Fruit fly (Drosophila melanogaster) whole organism, embryonic: Measurements from ENCODE around the gene CG15517.

Experiments used
- Antp ChIP-seq: fragments of 200-800 bp; sonication (Bioruptor generic); optimal IDR thresholded peaks from 3 replicates; lab custom pipeline; 2016; ENCODE audit warnings: missing biosample characterization, missing genetic modification characterization
- CG11696 ChIP-seq: fragments of 200-800 bp; sonication (Bioruptor generic); IDR thresholded peaks from 2 replicates; pipeline ENCODE4 v1.3.6; 2022; ENCODE audit warnings: missing biosample characterization, missing genetic modification characterization
- CG13123 ChIP-seq: fragments of 200-800 bp; sonication (Bioruptor generic); optimal IDR thresholded peaks from 2 replicates; lab custom pipeline; 2016; ENCODE audit warnings: missing biosample characterization, missing genetic modification characterization
- CG15269 ChIP-seq: fragments of 200-800 bp; sonication (Bioruptor generic); optimal IDR thresholded peaks from 2 replicates; lab custom pipeline; 2018; ENCODE audit warnings: missing biosample characterization, mild to moderate bottlenecking, missing genetic modification characterization, moderate library complexity
- CG16813 ChIP-seq: fragments of 200-800 bp; sonication (Bioruptor generic); IDR thresholded peaks from 3 replicates; pipeline ENCODE4 v1.3.6; 2022; ENCODE audit warnings: missing biosample characterization, missing genetic modification characterization; ENCODE audit not compliant: partially characterized antibody
- CG16815 ChIP-seq: fragments of 200-800 bp; sonication (Bioruptor generic); optimal IDR thresholded peaks from 3 replicates; lab custom pipeline; 2017; ENCODE audit warnings: missing biosample characterization, mild to moderate bottlenecking, missing genetic modification characterization
- CG17612 ChIP-seq: fragments of 200-800 bp; sonication (Bioruptor generic); IDR thresholded peaks from 2 replicates; pipeline ENCODE4 v1.3.6; 2022; ENCODE audit warnings: missing biosample characterization, missing genetic modification characterization
- CG2678 ChIP-seq: fragments of 200-800 bp; sonication (Bioruptor generic); optimal IDR thresholded peaks from 3 replicates; lab custom pipeline; 2019; ENCODE audit warnings: missing biosample characterization, mild to moderate bottlenecking, missing genetic modification characterization, moderate library complexity
- CG32532 ChIP-seq: fragments of 200-800 bp; sonication (Bioruptor generic); IDR thresholded peaks from 2 replicates; pipeline ENCODE4 v1.3.6; 2022; ENCODE audit warnings: missing biosample characterization, missing genetic modification characterization
- CG3281 ChIP-seq: fragments of 200-800 bp; sonication (Bioruptor generic); optimal IDR thresholded peaks from 3 replicates; lab custom pipeline; 2017; ENCODE audit warnings: missing biosample characterization, mild to moderate bottlenecking, missing genetic modification characterization
- CG34376 ChIP-seq: fragments of 200-800 bp; sonication (Bioruptor generic); optimal IDR thresholded peaks from 2 replicates; lab custom pipeline; 2018; ENCODE audit warnings: missing biosample characterization, mild to moderate bottlenecking, missing genetic modification characterization
- CG3995 ChIP-seq: fragments of 200-800 bp; sonication (Bioruptor generic); optimal IDR thresholded peaks from 3 replicates; lab custom pipeline; 2016; ENCODE audit warnings: missing biosample characterization, missing genetic modification characterization
- CG6272 ChIP-seq: fragments of 200-800 bp; sonication (Bioruptor generic); IDR thresholded peaks from 2 replicates; pipeline ENCODE4 v1.3.6; 2022; ENCODE audit warnings: missing biosample characterization, missing genetic modification characterization
- CG6683 ChIP-seq: fragments of 200-800 bp; sonication (Bioruptor generic); optimal IDR thresholded peaks from 2 replicates; lab custom pipeline; 2017; ENCODE audit warnings: missing biosample characterization, mild to moderate bottlenecking, missing genetic modification characterization, missing genetic modification reagents
- CG9797 ChIP-seq: fragments of 200-800 bp; sonication (Bioruptor generic); optimal IDR thresholded peaks from 3 replicates; lab custom pipeline; 2018; ENCODE audit warnings: missing biosample characterization, mild to moderate bottlenecking, missing genetic modification characterization
- CG9817 ChIP-seq: fragments of 200-800 bp; sonication (Bioruptor generic); optimal IDR thresholded peaks from 2 replicates; lab custom pipeline; 2018; ENCODE audit warnings: missing biosample characterization, mild to moderate bottlenecking, missing genetic modification characterization, moderate library complexity
- Camta ChIP-seq: fragments of 200-800 bp; sonication (Bioruptor generic); optimal IDR thresholded peaks from 2 replicates; lab custom pipeline; 2016; ENCODE audit warnings: missing biosample characterization, missing genetic modification characterization
- Elba2 ChIP-seq: fragments of 200-800 bp; sonication (Bioruptor generic); optimal IDR thresholded peaks from 3 replicates; lab custom pipeline; 2016; ENCODE audit warnings: missing biosample characterization, missing genetic modification characterization
- Fer2 ChIP-seq: fragments of 200-800 bp; sonication (Bioruptor generic); optimal IDR thresholded peaks from 2 replicates; lab custom pipeline; 2018; ENCODE audit warnings: missing biosample characterization, mild to moderate bottlenecking, missing genetic modification characterization, moderate library complexity
- Fer3 ChIP-seq: fragments of 200-800 bp; sonication (Bioruptor generic); optimal IDR thresholded peaks from 2 replicates; lab custom pipeline; 2018; ENCODE audit warnings: missing biosample characterization, mild to moderate bottlenecking, missing genetic modification characterization, moderate library complexity
- HHEX ChIP-seq: fragments of 200-800 bp; sonication (Bioruptor generic); optimal IDR thresholded peaks from 3 replicates; lab custom pipeline; 2017; ENCODE audit warnings: missing biosample characterization, mild to moderate bottlenecking, missing genetic modification characterization, missing genetic modification reagents
- HmgZ ChIP-seq: fragments of 200-800 bp; sonication (Bioruptor generic); optimal IDR thresholded peaks from 2 replicates; lab custom pipeline; 2018; ENCODE audit warnings: missing biosample characterization, mild to moderate bottlenecking, missing genetic modification characterization
- Poxn ChIP-seq: fragments of 200-800 bp; sonication (Bioruptor generic); IDR thresholded peaks from 2 replicates; pipeline ENCODE4 v1.3.6; 2022; ENCODE audit warnings: missing biosample characterization, missing genetic modification characterization
- Ptx1 ChIP-seq: fragments of 200-800 bp; sonication (Bioruptor generic); IDR thresholded peaks from 2 replicates; pipeline ENCODE4 v1.3.6; 2022; ENCODE audit warnings: missing biosample characterization, missing genetic modification characterization
- Rx ChIP-seq: fragments of 200-800 bp; sonication (Bioruptor generic); IDR thresholded peaks from 2 replicates; pipeline ENCODE4 v1.3.6; 2022; ENCODE audit warnings: missing biosample characterization, missing genetic modification characterization
- Side ChIP-seq: fragments of 200-800 bp; sonication (Bioruptor generic); optimal IDR thresholded peaks from 2 replicates; lab custom pipeline; 2016; ENCODE audit warnings: missing biosample characterization, missing genetic modification characterization
- Stat92E ChIP-seq, 3 experiments: fragments of >200 bp in 2 of 3; fragments of 200-800 bp in 1 of 3; sonication (Bioruptor generic) in 1 of 3; optimal IDR thresholded peaks; 2 replicates each; lab custom pipeline; 2017 to 2019; ENCODE audit warnings: missing biosample characterization in 3 of 3, missing genetic modification characterization in 3 of 3, mild to moderate bottlenecking in 1 of 3, moderate library complexity in 1 of 3
- Tbp ChIP-seq: fragments of >200 bp; optimal IDR thresholded peaks from 2 replicates; lab custom pipeline; 2018; ENCODE audit warnings: missing biosample characterization, missing genetic modification characterization
- Xbp1 ChIP-seq: fragments of 200-800 bp; sonication (Bioruptor generic); optimal IDR thresholded peaks from 3 replicates; lab custom pipeline; 2016; ENCODE audit warnings: missing biosample characterization, mild to moderate bottlenecking, missing genetic modification characterization
- Xrp1 ChIP-seq: fragments of 200-800 bp; sonication (Bioruptor generic); IDR thresholded peaks from 2 replicates; pipeline ENCODE4 v1.3.6; 2022; ENCODE audit warnings: missing biosample characterization, missing genetic modification characterization
- aop ChIP-seq: fragments of 200-800 bp; sonication (Bioruptor generic); IDR thresholded peaks from 2 replicates; pipeline ENCODE4 v1.3.6; 2022; ENCODE audit warnings: missing biosample characterization, missing genetic modification characterization
- dysf ChIP-seq: fragments of 200-800 bp; sonication (Bioruptor generic); IDR thresholded peaks from 3 replicates; pipeline ENCODE4 v1.3.6; 2022; ENCODE audit warnings: missing biosample characterization, missing genetic modification characterization
- en ChIP-seq: fragments of 200-800 bp; sonication (Bioruptor generic); optimal IDR thresholded peaks from 2 replicates; lab custom pipeline; 2016; ENCODE audit warnings: missing biosample characterization, missing genetic modification characterization
- exex ChIP-seq: fragments of 200-800 bp; sonication (Bioruptor generic); optimal IDR thresholded peaks from 4 replicates; lab custom pipeline; 2018; ENCODE audit warnings: missing biosample characterization, mild to moderate bottlenecking, missing genetic modification characterization, moderate library complexity
- fru ChIP-seq: fragments of >200 bp; optimal IDR thresholded peaks from 2 replicates; lab custom pipeline; 2017
- grn ChIP-seq: fragments of 200-800 bp; sonication (Bioruptor generic); optimal IDR thresholded peaks from 3 replicates; lab custom pipeline; 2017; ENCODE audit warnings: missing biosample characterization, missing genetic modification characterization
- gsb ChIP-seq: fragments of 200-800 bp; sonication (Bioruptor generic); IDR thresholded peaks from 2 replicates; pipeline ENCODE4 v1.3.6; 2022; ENCODE audit warnings: missing biosample characterization, missing genetic modification characterization
- jigr1 ChIP-seq: fragments of 200-800 bp; sonication (Bioruptor generic); IDR thresholded peaks from 3 replicates; pipeline ENCODE4 v1.3.6; 2022; ENCODE audit warnings: missing biosample characterization, missing genetic modification characterization
- kni ChIP-seq: fragments of 200-800 bp; sonication (Bioruptor generic); optimal IDR thresholded peaks from 3 replicates; lab custom pipeline; 2017; ENCODE audit warnings: mild to moderate bottlenecking, missing biosample characterization, missing genetic modification reagents, missing genetic modification characterization
- lmd ChIP-seq: fragments of 200-800 bp; sonication (Bioruptor generic); IDR thresholded peaks from 2 replicates; pipeline ENCODE4 v1.3.6; 2022; ENCODE audit warnings: missing biosample characterization, missing genetic modification characterization
- mirr ChIP-seq: fragments of 200-800 bp; sonication (Bioruptor generic); optimal IDR thresholded peaks from 3 replicates; lab custom pipeline; 2018; ENCODE audit warnings: missing biosample characterization, mild to moderate bottlenecking, missing genetic modification characterization
- pb ChIP-seq: fragments of 200-800 bp; sonication (Bioruptor generic); optimal IDR thresholded peaks from 3 replicates; lab custom pipeline; 2016; ENCODE audit warnings: missing biosample characterization, missing genetic modification characterization
- pho ChIP-seq: fragments of 200-800 bp; sonication (Bioruptor generic); optimal IDR thresholded peaks from 2 replicates; lab custom pipeline; 2016; ENCODE audit warnings: missing biosample characterization, missing genetic modification characterization
- pita ChIP-seq: fragments of 200-800 bp; sonication (Bioruptor generic); optimal IDR thresholded peaks from 2 replicates; lab custom pipeline; 2017; ENCODE audit warnings: missing biosample characterization, mild to moderate bottlenecking, missing genetic modification characterization
- pzg ChIP-seq: fragments of 200-800 bp; sonication (Bioruptor generic); optimal IDR thresholded peaks from 3 replicates; lab custom pipeline; 2018; ENCODE audit warnings: missing biosample characterization, mild to moderate bottlenecking, missing genetic modification characterization, moderate library complexity
- repo ChIP-seq: fragments of 200-800 bp; sonication (Bioruptor generic); optimal IDR thresholded peaks from 2 replicates; lab custom pipeline; 2016; ENCODE audit warnings: missing biosample characterization, missing genetic modification characterization
- schlank ChIP-seq: fragments of 200-800 bp; sonication (Bioruptor generic); optimal IDR thresholded peaks from 2 replicates; lab custom pipeline; 2018; ENCODE audit warnings: missing biosample characterization, mild to moderate bottlenecking, missing genetic modification characterization
- sens-2 ChIP-seq: fragments of 200-800 bp; sonication (Bioruptor generic); IDR thresholded peaks from 2 replicates; pipeline ENCODE4 v1.3.6; 2022; ENCODE audit warnings: missing biosample characterization, missing genetic modification characterization
- sisA ChIP-seq: fragments of 200-800 bp; sonication (Bioruptor generic); IDR thresholded peaks from 2 replicates; pipeline ENCODE4 v1.3.6; 2022; ENCODE audit warnings: missing biosample characterization, missing genetic modification characterization
- slou ChIP-seq: fragments of 200-800 bp; sonication (Bioruptor generic); optimal IDR thresholded peaks from 3 replicates; lab custom pipeline; 2016; ENCODE audit warnings: missing biosample characterization, missing genetic modification characterization
- tgo ChIP-seq: fragments of 200-800 bp; sonication (Bioruptor generic); IDR thresholded peaks from 3 replicates; pipeline ENCODE4 v1.3.6; 2022; ENCODE audit warnings: missing biosample characterization, missing genetic modification characterization
- tup ChIP-seq: fragments of 200-800 bp; sonication (Bioruptor generic); optimal IDR thresholded peaks from 2 replicates; lab custom pipeline; 2016; ENCODE audit warnings: missing biosample characterization, mild to moderate bottlenecking, missing genetic modification characterization, moderate library complexity
- zen ChIP-seq: fragments of 200-800 bp; sonication (Bioruptor generic); optimal IDR thresholded peaks from 3 replicates; lab custom pipeline; 2018; ENCODE audit warnings: missing biosample characterization, mild to moderate bottlenecking, missing genetic modification characterization, moderate library complexity

The CG15517 gene

DNA sequence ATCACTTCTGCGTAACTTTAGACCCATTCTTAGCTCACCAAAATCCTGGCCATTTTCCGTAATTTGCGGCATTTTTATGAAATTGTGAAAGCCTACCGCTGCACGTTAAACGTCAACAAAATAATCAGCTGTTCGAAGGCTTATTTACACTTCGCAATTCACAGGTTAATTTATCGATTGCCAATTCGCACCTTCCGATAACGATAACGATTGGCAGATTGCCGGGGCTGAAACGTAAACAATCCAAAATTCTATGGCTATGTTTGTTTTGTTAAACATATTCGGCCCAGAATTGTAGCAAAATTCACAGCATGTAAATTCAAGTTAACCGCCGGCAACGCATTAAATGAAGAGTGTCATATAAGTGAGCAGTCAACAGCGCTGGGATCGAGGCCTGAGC lies 32.1 kb upstream of the CG15517 start, which contains the start of the genes eIF2Balpha and Vps13B (continued):
- TF ChIP-seq schlank (tag; lab: Kevin White, UChicago) (no peak), CG6272 (no peak), aop (no peak), HHEX (no peak), HmgZ (tag; lab: Kevin White, UChicago) (no peak), lmd (GFP tag; lab: Robert Waterston, UW) (no peak), en (no peak), Xrp1 (no peak), Antp (GFP tag; lab: Kevin White, UChicago) (no peak), repo (GFP tag; lab: Kevin White, UChicago) (no peak), tup (GFP tag; lab: Kevin White, UChicago) (no peak), slou (GFP tag; lab: Kevin White, UChicago) (no peak), CG17612 (GFP tag; lab: Robert Waterston, UW) (no peak), grn (no peak), Ptx1 (GFP tag; lab: Robert Waterston, UW) (no peak), CG11696 (GFP tag; lab: Robert Waterston, UW) (no peak), CG15269 (tag; lab: Kevin White, UChicago) (no peak), sens-2 (GFP tag; lab: Robert Waterston, UW) (no peak), CG16815 (GFP tag; lab: Kevin White, UChicago) (no peak), exex (tag; lab: Kevin White, UChicago) (no peak), kni (GFP tag; lab: Kevin White, UChicago) (no peak), Fer2 (tag; lab: Kevin White, UChicago) (no peak), CG13123 (no peak), CG6683 (no peak), sisA (GFP tag; lab: Robert Waterston, UW) (no peak), CG3281 (GFP tag; lab: Kevin White, UChicago) (no peak), Fer3 (tag; lab: Kevin White, UChicago) (no peak), jigr1 (GFP tag; lab: Robert Waterston, UW) (no peak), dysf (GFP tag; lab: Robert Waterston, UW) (no peak), Poxn (GFP tag; lab: Robert Waterston, UW) (no peak), zen (tag; lab: Kevin White, UChicago) (no peak), pzg (peak; percentile 69), CG9797 (GFP tag; lab: Kevin White, UChicago) (no peak), Elba2 (GFP tag; lab: Kevin White, UChicago) (no peak), gsb (GFP tag; lab: Robert Waterston, UW) (no peak), Stat92E (GFP tag; optimal IDR thresholded peaks at IDR 0.05; lab: Kevin White, UChicago) (no peak), CG16813 (GFP tag; lab: Robert Waterston, UW) (peak; percentile 59; the same call in 2 of the 3 replicates), Camta (GFP tag; lab: Kevin White, UChicago) (no peak), fru (lab: Kevin White, UChicago) (no peak), CG3995 (GFP tag; lab: Kevin White, UChicago) (no peak), mirr (GFP tag; lab: Kevin White, UChicago) (no peak), CG32532 (GFP tag; lab: Robert Waterston, UW) (no peak), pita (no peak), pb (GFP tag; lab: Kevin White, UChicago) (no peak), CG2678 (no peak), pho (GFP tag; lab: Kevin White, UChicago) (no peak), Rx (no peak), CG34376 (no peak), Xbp1 (no peak), Side (no peak), tgo (GFP tag; lab: Robert Waterston, UW) (no peak), Tbp (GFP tag; lab: Kevin White, UChicago) (no peak), CG9817 (tag; lab: Kevin White, UChicago) (no peak)
